Worm (Caenorhabditis elegans) whole organism, midembryonic: ENCODE results near the gene set-4.

ENCODE experiments used
- T22C8.4 ChIP-seq: fragments of 200-800 bp; sonication (Bioruptor generic); IDR thresholded peaks from 2 replicates; pipeline ENCODE4 v1.3.6; 2022; ENCODE audit warnings: missing genetic modification characterization, missing compliant biosample characterization
- cog-1 ChIP-seq: sonication (generic microtip); optimal IDR thresholded peaks from 2 replicates; lab custom pipeline; 2016; ENCODE audit warnings: missing genetic modification characterization, missing compliant biosample characterization
- flt-1 ChIP-seq: fragments of 200-800 bp; sonication (Bioruptor generic); IDR thresholded peaks from 2 replicates; pipeline ENCODE4 v1.3.6; 2022; ENCODE audit warnings: missing genetic modification characterization, missing compliant biosample characterization
- med-1 ChIP-seq: sonication (generic microtip); optimal IDR thresholded peaks from 2 replicates; lab custom pipeline; 2017; ENCODE audit warnings: missing genetic modification characterization, mild to moderate bottlenecking, missing compliant biosample characterization, antibody characterized with exemption, missing genetic modification reagents; ENCODE audit not compliant: insufficient read depth
- ref-1 ChIP-seq: fragments of 200-800 bp; sonication (Bioruptor generic); conservative IDR thresholded peaks from 2 replicates; pipeline ENCODE4 v1.3.6; 2022; ENCODE audit warnings: missing genetic modification reagents, missing genetic modification characterization, missing compliant biosample characterization
- tab-1 ChIP-seq: fragments of 200-800 bp; sonication (Bioruptor generic); IDR thresholded peaks from 2 replicates; pipeline ENCODE4 v1.3.6; 2022; ENCODE audit warnings: missing genetic modification characterization, missing compliant biosample characterization
- ztf-23 ChIP-seq: fragments of 200-800 bp; sonication (Bioruptor generic); IDR thresholded peaks from 2 replicates; pipeline ENCODE4 v1.3.6; 2022; ENCODE audit warnings: missing genetic modification reagents, missing genetic modification characterization, missing compliant biosample characterization
- ztf-29 ChIP-seq: fragments of 200-800 bp; sonication (Bioruptor generic); IDR thresholded peaks from 2 replicates; pipeline ENCODE4 v1.3.6; 2022; ENCODE audit warnings: missing genetic modification reagents, missing genetic modification characterization, missing compliant biosample characterization

ce11 chrII:6376693-6377092 is 45.6 kb upstream of the set-4 start:
- TF ChIP-seq ref-1 (GFP tag; lab: Robert Waterston, UW), result no peak
- TF ChIP-seq ztf-29 (GFP tag; lab: Robert Waterston, UW), result no peak
- TF ChIP-seq flt-1 (GFP tag; lab: Robert Waterston, UW), result no peak
- TF ChIP-seq ztf-23 (GFP tag; lab: Robert Waterston, UW), result no peak
- no peak for TF ChIP-seq cog-1 (tag; lab: Kevin White, UChicago)
- TF ChIP-seq med-1 (GFP tag; lab: Kevin White, UChicago), result no peak
- no peak for TF ChIP-seq tab-1 (GFP tag; lab: Robert Waterston, UW)
- TF ChIP-seq T22C8.4 (GFP tag; lab: Robert Waterston, UW), result no peak
